Fruit fly (Drosophila melanogaster) whole organism, embryonic: ENCODE results near the gene CG15199.

Experiments used
- Bgb ChIP-seq: fragments of 200-800 bp; sonication (Bioruptor generic); IDR thresholded peaks from 2 replicates; pipeline ENCODE4 v1.3.6; 2022; ENCODE audit warnings: missing biosample characterization, missing genetic modification characterization; ENCODE audit not compliant: partially characterized antibody
- CG10267 ChIP-seq: fragments of 200-800 bp; sonication (Bioruptor generic); optimal IDR thresholded peaks from 2 replicates; lab custom pipeline; 2018; ENCODE audit warnings: missing biosample characterization, mild to moderate bottlenecking, missing genetic modification characterization, moderate library complexity
- CG10431 ChIP-seq: fragments of 200-800 bp; sonication (Bioruptor generic); optimal IDR thresholded peaks from 3 replicates; lab custom pipeline; 2018; ENCODE audit warnings: missing biosample characterization, mild to moderate bottlenecking, missing genetic modification characterization
- CG10959 ChIP-seq: fragments of 200-800 bp; sonication (Bioruptor generic); IDR thresholded peaks from 2 replicates; pipeline ENCODE4 v1.3.6; 2022; ENCODE audit warnings: missing biosample characterization, missing genetic modification characterization
- CG12942 ChIP-seq: fragments of 200-800 bp; sonication (Bioruptor generic); optimal IDR thresholded peaks from 3 replicates; lab custom pipeline; 2016; ENCODE audit warnings: missing biosample characterization, missing genetic modification characterization
- CG13123 ChIP-seq: fragments of 200-800 bp; sonication (Bioruptor generic); optimal IDR thresholded peaks from 2 replicates; lab custom pipeline; 2016; ENCODE audit warnings: missing biosample characterization, missing genetic modification characterization
- CG13894 ChIP-seq: fragments of 200-800 bp; sonication (Bioruptor generic); optimal IDR thresholded peaks from 3 replicates; lab custom pipeline; 2018; ENCODE audit warnings: missing biosample characterization, mild to moderate bottlenecking, missing genetic modification characterization, moderate library complexity
- CG17359 ChIP-seq: fragments of 200-800 bp; sonication (Bioruptor generic); optimal IDR thresholded peaks from 3 replicates; lab custom pipeline; 2018; ENCODE audit warnings: missing biosample characterization, mild to moderate bottlenecking, missing genetic modification characterization, moderate library complexity
- CG17385 ChIP-seq: fragments of 200-800 bp; sonication (Bioruptor generic); optimal IDR thresholded peaks from 3 replicates; lab custom pipeline; 2018; ENCODE audit warnings: missing biosample characterization, mild to moderate bottlenecking, missing genetic modification characterization
- CG32532 ChIP-seq: fragments of 200-800 bp; sonication (Bioruptor generic); IDR thresholded peaks from 2 replicates; pipeline ENCODE4 v1.3.6; 2022; ENCODE audit warnings: missing biosample characterization, missing genetic modification characterization
- CG32767 ChIP-seq: fragments of 200-800 bp; sonication (Bioruptor generic); IDR thresholded peaks from 2 replicates; pipeline ENCODE4 v1.3.6; 2022; ENCODE audit warnings: missing biosample characterization, missing genetic modification characterization
- CG3407 ChIP-seq: fragments of 200-800 bp; sonication (Bioruptor generic); optimal IDR thresholded peaks from 2 replicates; lab custom pipeline; 2018; ENCODE audit warnings: missing biosample characterization, mild to moderate bottlenecking, missing genetic modification characterization
- CG4707 ChIP-seq: fragments of 200-800 bp; sonication (Bioruptor generic); optimal IDR thresholded peaks from 2 replicates; lab custom pipeline; 2018; ENCODE audit warnings: missing biosample characterization, mild to moderate bottlenecking, missing genetic modification characterization, moderate library complexity
- CG4820 ChIP-seq: fragments of 200-800 bp; sonication (Bioruptor generic); optimal IDR thresholded peaks from 3 replicates; lab custom pipeline; 2016; ENCODE audit warnings: missing biosample characterization, missing genetic modification characterization
- CG5180 ChIP-seq: fragments of 200-800 bp; sonication (Bioruptor generic); optimal IDR thresholded peaks from 3 replicates; lab custom pipeline; 2017; ENCODE audit warnings: missing biosample characterization, missing genetic modification characterization, mild to moderate bottlenecking, moderate library complexity, missing genetic modification reagents
- CG6683 ChIP-seq: fragments of 200-800 bp; sonication (Bioruptor generic); optimal IDR thresholded peaks from 2 replicates; lab custom pipeline; 2017; ENCODE audit warnings: missing biosample characterization, mild to moderate bottlenecking, missing genetic modification characterization, missing genetic modification reagents
- CG7839 ChIP-seq: fragments of 200-800 bp; sonication (Bioruptor generic); optimal IDR thresholded peaks from 3 replicates; lab custom pipeline; 2018; ENCODE audit warnings: missing biosample characterization, mild to moderate bottlenecking, missing genetic modification characterization, moderate library complexity
- CG7987 ChIP-seq: fragments of 200-800 bp; sonication (Bioruptor generic); optimal IDR thresholded peaks from 2 replicates; lab custom pipeline; 2018; ENCODE audit warnings: missing biosample characterization, mild to moderate bottlenecking, missing genetic modification characterization, moderate library complexity
- Dbx ChIP-seq: fragments of 200-800 bp; sonication (Bioruptor generic); IDR thresholded peaks from 3 replicates; pipeline ENCODE4 v1.3.6; 2022; ENCODE audit warnings: missing biosample characterization, missing genetic modification characterization
- GATAe ChIP-seq: fragments of 200-800 bp; sonication (Bioruptor generic); conservative IDR thresholded peaks from 2 replicates; pipeline ENCODE4 v1.3.6; 2022; ENCODE audit warnings: missing biosample characterization, missing genetic modification characterization
- H15 ChIP-seq: fragments of 200-800 bp; sonication (Bioruptor generic); IDR thresholded peaks from 3 replicates; pipeline ENCODE4 v1.3.6; 2022; ENCODE audit warnings: missing biosample characterization, missing genetic modification characterization
- Hmx ChIP-seq: fragments of 200-800 bp; sonication (Bioruptor generic); optimal IDR thresholded peaks from 2 replicates; lab custom pipeline; 2016; ENCODE audit warnings: missing biosample characterization, missing genetic modification characterization
- Hr51 ChIP-seq, 2 experiments: fragments of 200-800 bp; sonication (Bioruptor generic); optimal IDR thresholded peaks; 2 replicates in 1 of 2; 3 replicates in 1 of 2; lab custom pipeline; 2016 to 2018; ENCODE audit warnings: missing biosample characterization in 2 of 2, missing genetic modification characterization in 2 of 2, mild to moderate bottlenecking in 1 of 2, moderate library complexity in 1 of 2
- Hsf ChIP-seq: fragments of 200-800 bp; sonication (Bioruptor generic); optimal IDR thresholded peaks from 3 replicates; lab custom pipeline; 2016; ENCODE audit warnings: missing biosample characterization, missing genetic modification characterization
- MESR4 ChIP-seq: fragments of 200-800 bp; sonication (Bioruptor generic); optimal IDR thresholded peaks from 2 replicates; lab custom pipeline; 2018; ENCODE audit warnings: missing biosample characterization, mild to moderate bottlenecking, missing genetic modification characterization, moderate library complexity
- Max ChIP-seq: fragments of 200-800 bp; sonication (Bioruptor generic); optimal IDR thresholded peaks from 2 replicates; lab custom pipeline; 2016; ENCODE audit warnings: missing biosample characterization, mild to moderate bottlenecking, missing genetic modification characterization
- NFAT ChIP-seq: fragments of 200-800 bp; sonication (Bioruptor generic); IDR thresholded peaks from 2 replicates; pipeline ENCODE4 v1.3.6; 2022; ENCODE audit warnings: missing biosample characterization, missing genetic modification characterization
- Nf-YB ChIP-seq: fragments of 200-800 bp; sonication (Bioruptor generic); optimal IDR thresholded peaks from 3 replicates; lab custom pipeline; 2019; ENCODE audit warnings: missing biosample characterization, mild to moderate bottlenecking, missing genetic modification characterization, moderate library complexity
- Oli ChIP-seq: fragments of 200-800 bp; sonication (Bioruptor generic); optimal IDR thresholded peaks from 2 replicates; lab custom pipeline; 2018; ENCODE audit warnings: missing biosample characterization, mild to moderate bottlenecking, missing genetic modification characterization, moderate library complexity
- Six4 ChIP-seq: fragments of 200-800 bp; sonication (Bioruptor generic); optimal IDR thresholded peaks from 2 replicates; lab custom pipeline; 2016; ENCODE audit warnings: missing biosample characterization, missing genetic modification characterization
- Sox100B ChIP-seq: fragments of 200-800 bp; sonication (Bioruptor generic); optimal IDR thresholded peaks from 3 replicates; lab custom pipeline; 2018; ENCODE audit warnings: missing biosample characterization, mild to moderate bottlenecking, missing genetic modification characterization
- ap ChIP-seq: fragments of 200-800 bp; sonication (Bioruptor generic); IDR thresholded peaks from 2 replicates; pipeline ENCODE4 v1.3.6; 2022; ENCODE audit warnings: missing biosample characterization, missing genetic modification characterization
- bab2 ChIP-seq: fragments of 200-800 bp; sonication (Bioruptor generic); optimal IDR thresholded peaks from 2 replicates; lab custom pipeline; 2016; ENCODE audit warnings: missing biosample characterization, missing genetic modification characterization
- cad ChIP-seq: fragments of >200 bp; optimal IDR thresholded peaks from 2 replicates; lab custom pipeline; 2017; ENCODE audit warnings: missing biosample characterization, missing genetic modification characterization
- dmrt11E ChIP-seq: fragments of 200-800 bp; sonication (Bioruptor generic); optimal IDR thresholded peaks from 3 replicates; lab custom pipeline; 2018; ENCODE audit warnings: missing biosample characterization, mild to moderate bottlenecking, missing genetic modification characterization, moderate library complexity
- emc ChIP-seq: fragments of 200-800 bp; sonication (Bioruptor generic); optimal IDR thresholded peaks from 2 replicates; lab custom pipeline; 2016; ENCODE audit warnings: missing biosample characterization, missing genetic modification characterization
- esg ChIP-seq: fragments of 200-800 bp; sonication (Bioruptor generic); conservative IDR thresholded peaks from 2 replicates; pipeline ENCODE4 v1.3.6; 2022; ENCODE audit warnings: missing biosample characterization, missing genetic modification characterization
- gce ChIP-seq: fragments of 200-800 bp; sonication (Bioruptor generic); IDR thresholded peaks from 3 replicates; pipeline ENCODE4 v1.3.6; 2022; ENCODE audit warnings: missing biosample characterization, missing genetic modification characterization
- her ChIP-seq: fragments of 200-800 bp; sonication (Bioruptor generic); optimal IDR thresholded peaks from 2 replicates; lab custom pipeline; 2016; ENCODE audit warnings: missing biosample characterization, missing genetic modification characterization
- kah ChIP-seq: fragments of 200-800 bp; sonication (Bioruptor generic); optimal IDR thresholded peaks from 2 replicates; lab custom pipeline; 2018; ENCODE audit warnings: missing biosample characterization, mild to moderate bottlenecking, missing genetic modification characterization
- klu ChIP-seq: fragments of 200-800 bp; sonication (Bioruptor generic); IDR thresholded peaks from 2 replicates; pipeline ENCODE4 v1.3.6; 2022; ENCODE audit warnings: missing biosample characterization, missing genetic modification characterization
- kni ChIP-seq: fragments of 200-800 bp; sonication (Bioruptor generic); optimal IDR thresholded peaks from 3 replicates; lab custom pipeline; 2017; ENCODE audit warnings: mild to moderate bottlenecking, missing biosample characterization, missing genetic modification reagents, missing genetic modification characterization
- lmd ChIP-seq: fragments of 200-800 bp; sonication (Bioruptor generic); IDR thresholded peaks from 2 replicates; pipeline ENCODE4 v1.3.6; 2022; ENCODE audit warnings: missing biosample characterization, missing genetic modification characterization
- mirr ChIP-seq: fragments of 200-800 bp; sonication (Bioruptor generic); optimal IDR thresholded peaks from 3 replicates; lab custom pipeline; 2018; ENCODE audit warnings: missing biosample characterization, mild to moderate bottlenecking, missing genetic modification characterization
- nerfin-2 ChIP-seq: fragments of 200-800 bp; sonication (Bioruptor generic); IDR thresholded peaks from 2 replicates; pipeline ENCODE4 v1.3.6; 2022; ENCODE audit warnings: missing biosample characterization, missing genetic modification characterization; ENCODE audit not compliant: partially characterized antibody
- phol ChIP-seq: fragments of 200-800 bp; sonication (Bioruptor generic); optimal IDR thresholded peaks from 3 replicates; lab custom pipeline; 2018; ENCODE audit warnings: missing biosample characterization, mild to moderate bottlenecking, missing genetic modification characterization, moderate library complexity
- pros ChIP-seq: fragments of 200-800 bp; sonication (Bioruptor generic); optimal IDR thresholded peaks from 3 replicates; lab custom pipeline; 2019; ENCODE audit warnings: missing biosample characterization, mild to moderate bottlenecking, missing genetic modification characterization, moderate library complexity
- tin ChIP-seq: fragments of 200-800 bp; sonication (Bioruptor generic); optimal IDR thresholded peaks from 3 replicates; lab custom pipeline; 2016; ENCODE audit warnings: missing biosample characterization, missing genetic modification characterization
- tio ChIP-seq: fragments of 200-800 bp; sonication (Bioruptor generic); optimal IDR thresholded peaks from 2 replicates; lab custom pipeline; 2017; ENCODE audit warnings: missing biosample characterization, missing genetic modification characterization, inconsistent platforms
- twi ChIP-seq: fragments of 200-800 bp; optimal IDR thresholded peaks from 2 replicates; lab custom pipeline; 2019; ENCODE audit warnings: missing biosample characterization, mild to moderate bottlenecking, missing genetic modification characterization, moderate library complexity

The CG15199 gene

DNA sequence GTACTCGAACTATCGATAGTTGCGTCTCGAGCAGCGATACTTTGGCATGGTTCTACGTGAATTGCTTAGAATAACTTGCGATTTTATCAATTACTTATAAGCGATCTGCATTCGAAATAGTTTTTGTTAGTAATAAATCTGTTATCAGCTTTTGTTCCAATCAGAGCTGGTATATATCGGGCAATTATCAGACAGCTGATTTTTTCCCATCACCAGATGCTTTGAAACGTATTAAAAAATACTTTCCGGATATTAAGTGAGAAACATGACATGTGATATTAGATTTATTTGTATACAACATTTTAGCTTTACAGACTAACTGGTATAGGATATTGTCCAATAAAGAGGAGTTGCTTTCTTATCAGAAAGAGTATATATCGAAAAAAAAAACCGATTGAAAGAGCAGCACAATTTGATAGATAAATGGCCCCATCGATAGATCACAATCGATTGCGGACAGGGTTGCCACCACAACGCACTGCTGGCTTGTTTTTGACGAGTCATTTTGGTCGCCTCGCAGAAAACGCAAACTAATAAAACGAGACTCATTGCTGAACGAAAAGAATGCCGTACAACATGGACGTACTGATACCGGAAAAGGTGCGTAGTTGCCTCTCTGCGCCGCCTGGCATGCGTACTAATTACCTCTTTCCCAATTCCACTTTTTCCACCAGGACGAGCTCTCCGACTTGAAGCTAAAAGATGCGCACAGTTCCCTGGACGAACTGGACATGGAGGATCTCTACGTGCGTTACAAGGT lies 16.7 kb downstream of the CG15199 start, which contains the start of gene Rpt3 (continued):
- TF ChIP-seq nerfin-2 (GFP tag; lab: Robert Waterston, UW) (peak; percentile 47; the same call in 1 of the 2 replicates), CG10267 (no peak), MESR4 (peak; percentile 78), CG4820 (GFP tag; lab: Kevin White, UChicago) (no peak), lmd (no peak), CG17385 (GFP tag; lab: Kevin White, UChicago) (no peak), H15 (GFP tag; lab: Robert Waterston, UW) (no peak), GATAe (GFP tag; lab: Robert Waterston, UW) (no peak), CG7839 (no peak), CG32767 (GFP tag; lab: Robert Waterston, UW) (no peak), CG6683 (GFP tag; lab: Kevin White, UChicago) (no peak), mirr (GFP tag; lab: Kevin White, UChicago) (no peak), Nf-YB (GFP tag; lab: Kevin White, UChicago) (no peak), kni (GFP tag; lab: Kevin White, UChicago) (no peak), CG13894 (tag; lab: Kevin White, UChicago) (no peak), CG10959 (GFP tag; lab: Robert Waterston, UW) (no peak), CG7987 (GFP tag; lab: Kevin White, UChicago) (no peak), emc (GFP tag; lab: Kevin White, UChicago) (no peak), gce (no peak), CG3407 (GFP tag; lab: Kevin White, UChicago) (no peak), Hsf (GFP tag; lab: Kevin White, UChicago) (peak; percentile 6), tio (GFP tag; lab: Kevin White, UChicago) (no peak), twi (tag; lab: Kevin White, UChicago) (no peak), dmrt11E (tag; lab: Kevin White, UChicago) (no peak), klu (no peak), kah (GFP tag; lab: Kevin White, UChicago) (no peak), bab2 (GFP tag; lab: Kevin White, UChicago) (no peak), ap (no peak), CG17359 (tag; lab: Kevin White, UChicago) (no peak), CG5180 (GFP tag; lab: Kevin White, UChicago) (no peak), Sox100B (GFP tag; lab: Kevin White, UChicago) (no peak), Dbx (GFP tag; lab: Robert Waterston, UW) (no peak), phol (peak; percentile 33), tin (GFP tag; lab: Kevin White, UChicago) (no peak), NFAT (GFP tag; lab: Robert Waterston, UW) (no peak), CG10431 (GFP tag; lab: Kevin White, UChicago) (no peak), Six4 (GFP tag; lab: Kevin White, UChicago) (no peak), Max (GFP tag; lab: Kevin White, UChicago) (no peak), Hmx (GFP tag; lab: Kevin White, UChicago) (no peak), CG4707 (GFP tag; lab: Kevin White, UChicago) (no peak), esg (no peak), Hr51 (GFP tag; optimal IDR thresholded peaks at IDR 0.05; lab: Kevin White, UChicago) (no peak), CG13123 (no peak), Bgb (GFP tag; lab: Robert Waterston, UW) (peak; percentile 47), CG12942 (GFP tag; lab: Kevin White, UChicago) (no peak), CG32532 (0 out of 2 replicates have a peak, but pooled peaks have one; percentile 8), cad (no peak), her (GFP tag; lab: Kevin White, UChicago) (no peak), Oli (tag; lab: Kevin White, UChicago) (no peak), pros (GFP tag; lab: Kevin White, UChicago) (no peak)
